Fruit fly (Drosophila melanogaster): ENCODE results near the gene CG32107.

Gene CG32107

DNA sequence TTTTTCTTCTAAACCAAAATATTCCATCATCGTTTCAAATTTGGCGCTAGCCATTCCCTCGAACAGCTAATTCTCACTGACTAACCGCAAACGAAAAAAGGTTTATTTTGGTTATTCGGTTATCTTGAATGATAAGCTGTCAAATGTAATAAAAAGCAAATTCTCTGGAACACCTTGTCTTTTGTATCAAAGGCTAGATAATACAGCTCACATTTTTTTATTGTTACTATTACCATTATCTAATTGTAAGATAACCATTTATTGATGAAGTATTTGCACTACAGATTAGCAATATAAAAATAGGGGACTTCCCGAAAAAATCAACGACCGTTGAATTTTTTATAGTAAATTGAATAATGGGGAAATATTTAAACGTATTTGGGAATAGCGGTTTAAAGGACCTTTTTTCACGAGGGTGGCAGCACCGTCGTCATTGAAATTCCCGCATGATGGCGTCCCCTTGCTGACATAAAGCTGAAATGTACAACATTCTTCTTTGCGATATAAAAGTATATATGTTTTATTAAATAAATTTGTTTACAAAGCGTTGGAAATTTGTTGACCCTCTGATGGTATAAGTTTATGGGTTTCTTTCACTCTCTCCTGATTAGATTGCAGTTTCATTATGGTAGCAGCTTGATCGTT lies at the start of gene CG32107:
TSS of gene CG32107 (minus strand) at position 51 of the 645 bp plus-strand sequence.
- 0 out of 2 replicates have a peak, but pooled peaks have one; percentile 29 for TF ChIP-seq Xrp1 (GFP tag; IDR thresholded peaks at IDR 0.05)
- TF ChIP-seq Ets65A (GFP tag) = peak; percentile 30
- peak; percentile 36; the same call in 1 of the 2 replicates for TF ChIP-seq amos (GFP tag; IDR thresholded peaks at IDR 0.05; ENCODE audit: partially characterized antibody)
- TF ChIP-seq CG9609 (GFP tag; optimal IDR thresholded peaks at IDR 0.05) = no peak
- no peak for TF ChIP-seq bab2 (GFP tag; optimal IDR thresholded peaks at IDR 0.05)
- TF ChIP-seq CG2199 (GFP tag; IDR thresholded peaks at IDR 0.05) = peak; percentile 95
- peak; percentile 40 for TF ChIP-seq mirr (GFP tag; optimal IDR thresholded peaks at IDR 0.05)
- TF ChIP-seq CG17829 (tag; optimal IDR thresholded peaks at IDR 0.05) = peak; percentile 49
- peak; percentile 31 for TF ChIP-seq CoRest (tag; optimal IDR thresholded peaks at IDR 0.05)
- TF ChIP-seq ken (GFP tag; IDR thresholded peaks at IDR 0.05) = no peak
- TF ChIP-seq CG11456 (GFP tag; IDR thresholded peaks at IDR 0.05) = no peak
- TF ChIP-seq Lhr (GFP tag; optimal IDR thresholded peaks at IDR 0.05) = peak; percentile 68
- peak; percentile 40 for TF ChIP-seq CG2116 (GFP tag; optimal IDR thresholded peaks at IDR 0.05)
- peak; percentile 13 for TF ChIP-seq dmrt11E (tag; optimal IDR thresholded peaks at IDR 0.05)
- peak; percentile 42 for TF ChIP-seq CG15696 (tag; optimal IDR thresholded peaks at IDR 0.05)
- TF ChIP-seq Hmr (GFP tag; optimal IDR thresholded peaks at IDR 0.05) = peak; percentile 16
- no peak for TF ChIP-seq aop (GFP tag; IDR thresholded peaks at IDR 0.05)
- TF ChIP-seq CG10543 (GFP tag; optimal IDR thresholded peaks at IDR 0.05) = no peak
- TF ChIP-seq CG34376 (GFP tag; optimal IDR thresholded peaks at IDR 0.05) = peak; percentile 9
- TF ChIP-seq pita (GFP tag; optimal IDR thresholded peaks at IDR 0.05) = peak; percentile 17
- TF ChIP-seq Myb (GFP tag; optimal IDR thresholded peaks at IDR 0.05) = peak; percentile 57
- peak; percentile 1 for TF ChIP-seq CG33557 (GFP tag; optimal IDR thresholded peaks at IDR 0.05)
- TF ChIP-seq Sox100B (GFP tag; optimal IDR thresholded peaks at IDR 0.05) = no peak
- TF ChIP-seq CG4424 (GFP tag; optimal IDR thresholded peaks at IDR 0.05) = peak; percentile 19
- peak; percentile 9 for TF ChIP-seq gem (tag; optimal IDR thresholded peaks at IDR 0.05)
- TF ChIP-seq CG10267 (tag; optimal IDR thresholded peaks at IDR 0.05) = peak; percentile 11
- no peak for TF ChIP-seq fd96Cb (tag; optimal IDR thresholded peaks at IDR 0.05)
- TF ChIP-seq CG2712 (tag; optimal IDR thresholded peaks at IDR 0.05) = peak; percentile 48
- peak; percentile 12 for TF ChIP-seq BEAF-32 (GFP tag; optimal IDR thresholded peaks at IDR 0.05)
- TF ChIP-seq Ets97D (GFP tag; optimal IDR thresholded peaks at IDR 0.05) = peak; percentile 30
- peak; percentile 35 for TF ChIP-seq CG15601 (tag; optimal IDR thresholded peaks at IDR 0.05)
- no peak for TF ChIP-seq CG3726 (GFP tag; IDR thresholded peaks at IDR 0.05)
- peak; percentile 96 for TF ChIP-seq CG18011 (GFP tag; optimal IDR thresholded peaks at IDR 0.05)
- TF ChIP-seq pzg (GFP tag; optimal IDR thresholded peaks at IDR 0.05) = peak; percentile 1
- no peak for TF ChIP-seq fd3F (GFP tag; optimal IDR thresholded peaks at IDR 0.05)
- peak; percentile 42 for TF ChIP-seq Abd-B (GFP tag; optimal IDR thresholded peaks at IDR 0.05)
- TF ChIP-seq CG7271 (tag; optimal IDR thresholded peaks at IDR 0.05) = peak; percentile 17
- TF ChIP-seq eyg (GFP tag; optimal IDR thresholded peaks at IDR 0.05) = no peak
- TF ChIP-seq phol (tag; optimal IDR thresholded peaks at IDR 0.05) = peak; percentile 81
- no peak for TF ChIP-seq B-H2 (GFP tag; optimal IDR thresholded peaks at IDR 0.05)
- TF ChIP-seq stwl (tag; optimal IDR thresholded peaks at IDR 0.05) = peak; percentile 95
- peak in 1 of 2 experiments; percentile 15 for TF ChIP-seq chif (GFP tag; optimal IDR thresholded peaks at IDR 0.05)
- TF ChIP-seq CG17912 (GFP tag; optimal IDR thresholded peaks at IDR 0.05) = no peak
- TF ChIP-seq CG1233 (GFP tag; optimal IDR thresholded peaks at IDR 0.05) = peak; percentile 17
- TF ChIP-seq sens (GFP tag) = peak; percentile 82
- TF ChIP-seq Bgb (GFP tag; IDR thresholded peaks at IDR 0.05; ENCODE audit: partially characterized antibody) = peak; percentile 34; the same call in 1 of the 2 replicates
- peak; percentile 26 for TF ChIP-seq Dp (GFP tag; optimal IDR thresholded peaks at IDR 0.05)
- TF ChIP-seq insv (GFP tag; optimal IDR thresholded peaks at IDR 0.05) = peak in 1 of 2 experiments; percentile 13
